Worm (Caenorhabditis elegans) whole organism, L4/young adult: Measurements from ENCODE around the gene lgmn-1.

Experiments used
- dao-5 ChIP-seq: sonication (generic microtip); optimal IDR thresholded peaks from 2 replicates; lab custom pipeline; 2016; ENCODE audit warnings: missing genotype, missing genetic modification characterization, moderate library complexity, missing compliant biosample characterization
- him-1 ChIP-seq: sonication (generic microtip); optimal IDR thresholded peaks from 2 replicates; lab custom pipeline; 2016; ENCODE audit warnings: missing genotype, missing genetic modification reagents, missing genetic modification characterization, missing compliant biosample characterization

DNA sequence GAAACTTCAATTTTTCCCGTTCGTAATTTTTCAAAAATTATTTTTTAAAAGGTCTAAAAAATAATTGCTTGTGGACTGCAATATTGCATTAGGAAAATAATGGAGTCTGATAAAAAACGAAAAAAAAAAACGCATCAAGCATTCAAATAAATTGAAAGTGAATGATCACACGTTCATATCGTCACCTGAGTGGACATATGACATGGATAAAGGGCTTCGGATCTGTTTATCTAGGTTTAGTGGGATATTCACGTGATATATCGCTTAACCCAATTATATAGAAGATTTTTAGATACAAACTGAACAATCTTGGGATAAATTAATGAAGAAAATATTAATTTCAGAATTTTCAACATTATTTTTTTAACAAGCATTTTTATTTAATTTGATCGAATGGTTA lies 37.9 kb downstream of the lgmn-1 start:
- TF ChIP-seq him-1 (tag; lab: Kevin White, UChicago): no peak
- no peak for TF ChIP-seq dao-5 (tag; lab: Kevin White, UChicago)
